Worm (Caenorhabditis elegans): ENCODE data around the gene M01H9.2.

The M01H9.2 gene

DNA sequence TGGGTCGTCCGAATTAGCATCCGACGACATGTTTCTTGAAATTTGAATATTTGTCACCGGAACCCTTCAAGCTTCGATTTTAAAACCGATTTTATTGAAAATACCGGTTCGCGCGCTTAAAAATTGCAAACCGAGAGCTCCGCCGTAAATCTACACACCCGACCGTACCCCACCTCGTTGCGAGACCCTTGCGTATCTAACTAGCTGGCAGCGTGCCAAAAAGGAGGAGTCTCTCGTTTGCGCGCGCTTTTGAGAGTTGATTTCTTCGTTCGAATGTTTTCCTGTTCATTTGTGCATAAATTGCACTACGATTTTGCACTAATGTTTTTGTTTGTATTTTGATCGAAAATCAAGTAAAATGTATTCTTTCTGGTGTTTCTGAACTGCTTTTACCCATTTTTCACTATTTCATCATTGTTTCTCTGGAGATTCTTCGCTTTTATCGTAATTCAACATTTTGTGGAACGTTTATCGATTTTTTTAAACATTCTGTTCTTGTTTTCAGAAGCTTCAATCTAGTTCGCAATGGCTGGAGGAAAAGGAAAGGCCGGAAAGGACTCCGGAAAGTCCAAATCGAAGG is 17.2 kb downstream of the M01H9.2 start, which contains the start of the genes wapl-1 and htz-1:
wapl-1 (minus strand) TSS at position 30 of the 580 bp plus-strand sequence.
htz-1 (plus strand) TSS at position 506 of the 580 bp plus-strand sequence.
- TF ChIP-seq unc-62 (GFP tag; optimal IDR thresholded peaks at IDR 0.05): no peak

DNA sequence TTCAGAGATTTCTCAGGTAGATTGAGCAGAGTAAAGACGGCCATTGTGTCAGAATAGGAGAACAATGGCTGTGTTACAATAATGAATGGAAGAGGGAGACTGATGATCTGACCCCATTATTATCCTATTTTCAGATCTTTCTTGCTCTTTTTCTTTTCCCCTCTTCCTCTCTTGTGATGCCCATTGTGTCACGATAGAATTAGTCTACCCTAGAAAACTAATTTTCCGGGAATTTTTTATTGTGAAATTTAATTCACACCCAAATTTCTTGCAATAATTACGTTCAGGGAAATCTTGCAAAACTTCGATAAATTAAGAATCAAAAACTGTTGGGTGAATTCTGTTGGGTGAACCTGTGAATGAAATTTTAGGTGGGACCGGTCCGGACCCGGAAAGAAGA is 22.0 kb downstream of the M01H9.2 start, which contains the start of gene fbxb-75:
fbxb-75 (minus strand) TSS at position 101 of the 400 bp plus-strand sequence.
- no peak for TF ChIP-seq unc-62 (GFP tag; optimal IDR thresholded peaks at IDR 0.05)

DNA sequence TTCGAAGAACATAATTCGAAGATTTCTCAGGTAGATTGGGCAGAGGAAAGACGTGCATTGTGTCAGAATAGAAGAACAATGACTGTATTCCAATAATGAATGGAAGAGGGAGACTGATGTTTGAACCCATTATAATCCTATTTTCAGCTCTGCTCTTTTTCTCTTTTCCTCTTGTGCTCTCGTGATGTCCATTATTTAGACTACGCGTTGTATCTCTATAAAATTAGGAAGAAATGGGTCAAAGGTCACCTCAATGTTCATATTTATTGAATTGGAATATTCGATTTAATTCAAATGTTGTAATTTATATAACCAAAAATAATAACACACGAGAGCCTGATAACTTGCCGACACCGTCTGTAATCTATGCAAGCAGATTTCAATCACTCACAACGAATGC is 23.8 kb downstream of the M01H9.2 start, which contains the start of gene fbxb-74:
fbxb-74 (minus strand) TSS at position 101 of the 400 bp plus-strand sequence.
- no peak for TF ChIP-seq unc-62 (GFP tag; optimal IDR thresholded peaks at IDR 0.05)

DNA sequence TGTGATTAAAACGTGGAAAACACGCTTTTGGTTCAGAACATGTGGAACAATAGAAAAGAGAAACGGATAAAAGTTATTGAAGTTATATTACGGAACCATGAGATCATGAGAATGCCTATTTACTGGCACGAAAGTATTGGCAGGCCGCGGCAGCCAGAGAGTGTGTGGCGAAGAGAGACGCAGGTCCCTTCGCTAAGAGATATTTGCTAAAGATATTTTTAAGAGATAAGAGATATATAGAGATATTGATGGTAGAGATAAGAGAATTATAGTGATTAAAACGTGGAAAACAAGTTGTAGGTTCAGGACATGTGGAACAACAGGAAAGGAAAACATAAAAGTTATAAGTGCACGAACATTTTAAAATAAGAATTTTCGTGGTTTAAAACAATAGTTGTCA is 25.2 kb downstream of the M01H9.2 start:
- no peak for TF ChIP-seq unc-62 (GFP tag; optimal IDR thresholded peaks at IDR 0.05)

DNA sequence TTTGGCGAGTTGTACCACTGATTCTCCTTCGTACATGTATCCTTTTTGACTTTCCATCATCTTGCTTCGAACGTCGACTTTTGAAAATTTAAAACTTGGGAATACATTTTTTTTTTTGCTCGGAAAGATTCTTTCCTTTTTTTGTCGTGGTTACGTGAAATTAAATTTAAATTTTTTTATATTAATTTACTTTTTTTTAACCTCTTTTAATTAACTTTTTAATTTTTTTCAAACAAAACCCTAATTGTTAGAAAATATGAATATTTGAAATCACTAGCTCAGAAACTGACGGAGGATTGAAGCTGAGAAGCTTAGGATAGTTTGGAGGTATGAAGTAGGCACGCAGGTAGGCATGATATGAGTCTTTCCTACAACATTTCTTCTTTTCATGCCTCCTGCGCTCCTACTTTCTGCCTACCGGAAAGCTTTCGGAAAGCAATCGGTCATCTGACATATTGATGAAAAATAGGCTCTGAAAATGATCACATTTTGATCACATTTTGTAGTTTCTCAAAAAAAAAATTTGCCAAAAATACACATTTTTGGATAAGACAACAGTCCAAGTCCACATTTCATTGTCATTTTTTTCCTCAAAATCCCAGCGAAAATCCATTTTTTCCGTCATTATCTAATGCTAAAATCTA is 28.5 kb downstream of the M01H9.2 start, which contains the start of the genes R08C7.8 and R08C7.4:
R08C7.8 (minus strand) TSS at position 101 of the 644 bp plus-strand sequence.
R08C7.4 (plus strand) TSS at position 594 of the 644 bp plus-strand sequence.
- TF ChIP-seq unc-62 (GFP tag; optimal IDR thresholded peaks at IDR 0.05): no peak

DNA sequence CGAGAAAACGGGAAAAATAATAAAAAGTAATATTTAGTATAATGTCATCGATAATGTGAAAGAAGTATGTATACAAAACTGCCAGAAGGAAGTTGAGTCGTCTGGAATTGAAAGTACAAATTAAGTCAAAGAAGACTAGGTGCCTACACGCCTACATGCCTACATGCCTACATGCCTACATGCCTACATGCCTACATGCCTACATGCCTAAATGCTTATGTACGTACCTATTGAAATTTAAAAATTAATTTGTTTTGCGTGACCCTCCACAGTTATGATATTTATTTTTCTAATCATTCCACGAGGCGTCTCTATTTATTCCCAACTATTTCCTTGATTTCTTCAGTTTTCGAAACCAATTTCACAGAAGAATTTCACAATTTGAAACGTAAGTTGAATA is 33.1 kb downstream of the M01H9.2 start, which contains the start of the genes str-185 and R08C7.5:
str-185 (minus strand) TSS at position 101 of the 400 bp plus-strand sequence.
R08C7.5 (plus strand) TSS at position 329 of the 400 bp plus-strand sequence.
- no peak for TF ChIP-seq unc-62 (GFP tag; optimal IDR thresholded peaks at IDR 0.05)

DNA sequence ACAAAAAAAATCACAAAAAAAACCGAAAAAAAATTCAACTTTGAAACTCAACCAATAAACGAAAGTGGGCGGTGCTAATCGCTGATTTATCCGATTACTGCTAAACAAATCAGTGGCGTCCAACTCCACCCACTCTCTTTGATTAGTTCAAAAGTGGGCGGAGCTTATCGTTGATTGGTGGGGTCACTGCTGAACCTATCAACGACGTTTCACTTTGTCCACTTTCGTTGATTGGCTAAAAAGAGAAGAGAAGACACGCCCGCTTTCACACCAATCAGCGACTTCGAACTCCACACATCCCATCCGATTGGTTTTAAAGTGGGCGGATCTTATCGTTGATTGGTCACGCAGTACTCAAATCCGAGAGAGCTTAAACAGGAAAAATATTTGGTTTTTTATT is 39.1 kb downstream of the M01H9.2 start:
- no peak for TF ChIP-seq unc-62 (GFP tag; optimal IDR thresholded peaks at IDR 0.05)

DNA sequence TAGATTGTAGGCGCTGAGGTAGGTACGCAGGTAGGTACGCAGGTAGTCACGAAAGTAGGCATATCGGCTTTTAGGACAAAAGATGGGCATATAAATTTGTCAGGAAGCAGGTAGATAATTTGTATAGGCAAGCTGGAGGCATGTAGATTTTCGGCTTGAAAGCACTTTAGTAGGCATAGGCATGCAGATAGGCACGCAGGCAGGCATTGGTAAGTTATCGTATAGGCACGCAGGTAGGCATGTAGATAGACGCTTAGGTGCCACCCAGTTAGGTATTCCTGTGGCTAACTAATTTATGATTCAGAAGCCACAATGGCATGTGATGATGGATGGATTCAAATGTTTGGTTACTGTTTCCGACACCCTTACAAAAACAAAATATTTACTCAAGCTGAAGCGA is 40.0 kb downstream of the M01H9.2 start:
- TF ChIP-seq unc-62 (GFP tag; optimal IDR thresholded peaks at IDR 0.05): no peak

DNA sequence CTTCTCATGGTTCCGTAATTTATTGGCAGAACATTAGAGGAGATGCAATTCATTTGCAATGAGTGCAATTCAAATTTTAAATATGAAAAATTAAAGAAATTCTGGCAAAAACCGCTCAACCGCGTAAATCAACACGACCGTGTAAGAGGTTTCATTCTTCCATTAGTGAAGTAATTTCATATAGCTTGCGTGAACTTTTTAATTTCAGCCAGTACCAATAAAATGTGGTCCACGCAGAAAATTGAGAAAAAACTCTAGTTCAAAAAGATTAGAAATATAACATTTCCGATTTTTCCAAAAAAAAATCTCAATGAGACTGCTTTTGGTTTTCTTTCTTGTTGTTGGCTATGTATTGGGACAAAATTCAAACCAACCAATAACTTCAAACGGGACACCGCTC is 41.0 kb downstream of the M01H9.2 start, which contains the start of gene clec-175:
clec-175 (plus strand) TSS at position 301 of the 400 bp plus-strand sequence.
- no peak for TF ChIP-seq unc-62 (GFP tag; optimal IDR thresholded peaks at IDR 0.05)

DNA sequence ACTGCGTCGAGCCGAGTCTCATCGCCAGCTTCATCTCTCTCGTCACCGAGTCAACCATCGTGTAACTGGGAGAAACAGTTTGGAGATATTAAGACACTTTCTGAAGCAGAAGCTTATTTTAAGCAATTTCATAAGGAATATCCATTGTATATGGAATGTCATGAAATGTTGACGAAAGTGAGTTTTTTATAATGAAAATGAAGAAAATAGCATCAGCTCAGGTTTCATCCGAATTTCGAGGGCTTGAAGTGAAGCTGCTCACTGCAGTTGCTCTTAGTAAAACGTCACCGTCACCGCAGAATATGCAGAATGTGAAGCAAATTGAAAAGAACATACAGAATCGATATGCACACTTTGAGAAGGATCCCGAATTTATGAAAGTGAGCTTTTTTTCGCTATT is 49.9 kb downstream of the M01H9.2 start:
- no peak for TF ChIP-seq unc-62 (GFP tag; optimal IDR thresholded peaks at IDR 0.05)

DNA sequence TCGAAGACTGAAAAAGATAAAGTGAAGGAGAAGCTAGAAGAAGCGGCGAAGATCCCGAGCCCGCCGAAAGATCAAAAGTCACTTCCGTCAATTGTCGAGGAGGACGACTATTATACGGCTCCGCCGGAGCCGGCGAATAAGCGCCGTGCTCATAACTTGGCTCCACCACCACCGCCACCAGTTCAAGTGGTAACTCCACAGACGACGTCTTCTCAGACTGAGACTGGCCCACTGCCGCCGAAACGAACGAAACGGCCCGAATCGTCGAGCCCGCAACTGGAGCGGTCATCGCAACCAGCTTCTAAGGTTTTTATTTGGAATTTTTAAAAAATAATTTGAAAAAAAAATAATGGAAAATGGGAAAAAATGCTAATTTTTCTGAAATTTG is 51.1 kb downstream of the M01H9.2 start:
- no peak for TF ChIP-seq unc-62 (GFP tag; optimal IDR thresholded peaks at IDR 0.05)

DNA sequence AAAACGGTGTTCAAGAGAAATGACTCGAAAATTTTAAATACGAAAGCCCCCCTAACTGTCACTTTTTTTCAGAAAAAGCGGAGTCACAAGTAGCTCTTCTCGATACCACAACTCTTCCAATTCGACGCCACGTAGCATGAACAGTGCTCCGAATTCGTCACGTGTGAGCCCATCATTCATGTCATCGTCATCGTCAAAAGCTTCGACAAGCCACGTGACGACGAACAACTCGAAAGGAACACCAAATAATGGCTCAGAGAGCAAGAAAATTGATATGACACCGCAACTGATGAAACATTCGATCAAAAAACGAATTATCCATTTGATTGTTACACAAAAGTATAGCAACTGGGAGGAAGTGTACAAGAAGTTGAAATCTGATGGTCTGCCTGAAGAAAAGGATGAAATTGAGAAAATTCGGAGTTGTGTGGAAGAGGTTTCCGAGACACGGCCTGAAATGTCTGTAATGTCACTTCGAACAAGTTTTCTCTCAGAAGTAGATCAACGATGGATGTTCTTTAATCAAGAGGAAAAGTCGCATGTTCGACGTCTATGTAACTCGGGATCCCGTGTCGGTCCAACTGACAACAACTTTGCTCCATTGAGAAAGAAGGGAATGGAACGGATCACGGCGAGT is 51.6 kb downstream of the M01H9.2 start:
- TF ChIP-seq unc-62 (GFP tag; optimal IDR thresholded peaks at IDR 0.05): no peak

DNA sequence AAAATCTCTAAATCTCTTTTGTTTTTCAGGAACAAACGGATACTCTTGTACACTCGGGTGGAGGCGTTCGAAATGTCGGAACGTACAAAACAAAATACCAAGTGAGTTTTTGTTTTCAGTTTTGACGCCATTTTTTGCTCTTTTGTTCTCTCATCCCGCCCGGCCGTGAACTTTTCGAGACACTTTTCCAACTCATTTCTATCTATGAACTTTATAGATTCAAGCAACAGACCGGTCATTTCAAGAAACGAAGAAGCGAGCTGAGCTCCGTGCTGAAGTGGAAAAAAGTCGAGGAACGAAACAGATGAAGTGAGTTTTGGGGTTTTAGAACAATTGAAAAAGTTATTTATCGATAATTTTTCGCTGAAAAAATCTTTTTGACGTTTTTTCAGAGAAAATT is 52.5 kb downstream of the M01H9.2 start:
- TF ChIP-seq unc-62 (GFP tag; optimal IDR thresholded peaks at IDR 0.05): no peak

Data from whole organism, dauer.